Worm (Caenorhabditis elegans): ENCODE measurements around the gene skr-7.

- TF ChIP-seq ztf-11 (tag; optimal IDR thresholded peaks at IDR 0.05) (no peak), jun-1 (tag; optimal IDR thresholded peaks at IDR 0.05) (no peak), skn-1 (tag; optimal IDR thresholded peaks at IDR 0.05) (no peak), lir-3 (tag; optimal IDR thresholded peaks at IDR 0.05; ENCODE audit: poor library complexity) (no peak), aha-1 (tag; optimal IDR thresholded peaks at IDR 0.05) (no peak), lin-39 (tag; optimal IDR thresholded peaks at IDR 0.05) (no peak), lin-35 (GFP tag; optimal IDR thresholded peaks at IDR 0.05) (no peak), ces-1 (GFP tag; optimal IDR thresholded peaks at IDR 0.05) (no peak), ceh-8 (GFP tag; optimal IDR thresholded peaks at IDR 0.05) (no peak), ama-1 (optimal IDR thresholded peaks at IDR 0.05) (no peak), unc-130 (tag; optimal IDR thresholded peaks at IDR 0.05) (no peak), sox-4 (tag; optimal IDR thresholded peaks at IDR 0.05) (no peak), mep-1 (tag; optimal IDR thresholded peaks at IDR 0.05) (no peak)
Measured at ce11 chrV:4396257-4396656, 26.0 kb upstream of the skr-7 start, which contains the start of gene F13A2.3.

Data from whole organism, L1 larva.